Worm (Caenorhabditis elegans) whole organism, late embryonic: ENCODE results near the gene gos-28.

Experiments
- C08G9.2 ChIP-seq: sonication (generic microtip); optimal IDR thresholded peaks from 2 replicates; lab custom pipeline; 2016; ENCODE audit warnings: mild to moderate bottlenecking, missing genetic modification characterization, moderate library complexity, missing compliant biosample characterization
- lim-6 ChIP-seq: sonication (generic microtip); optimal IDR thresholded peaks from 2 replicates; lab custom pipeline; 2016; ENCODE audit warnings: missing genetic modification characterization, missing compliant biosample characterization
- lin-11 ChIP-seq: fragments of 200-800 bp; sonication (Bioruptor generic); optimal IDR thresholded peaks from 2 replicates; lab custom pipeline; 2018; ENCODE audit warnings: mild to moderate bottlenecking, missing genetic modification characterization, missing compliant biosample characterization
- odd-2 ChIP-seq: sonication (generic microtip); optimal IDR thresholded peaks from 2 replicates; lab custom pipeline; 2017; ENCODE audit warnings: antibody characterized with exemption, mild to moderate bottlenecking, missing genetic modification characterization, missing compliant biosample characterization
- pag-3 ChIP-seq: sonication (generic microtip); optimal IDR thresholded peaks from 2 replicates; lab custom pipeline; 2016; ENCODE audit warnings: missing compliant biosample characterization, missing genetic modification characterization, borderline replicate concordance
- sox-4 ChIP-seq: sonication (generic microtip); optimal IDR thresholded peaks from 2 replicates; lab custom pipeline; 2017; ENCODE audit warnings: mild to moderate bottlenecking, missing genetic modification characterization, inconsistent platforms, missing compliant biosample characterization
- syd-9 ChIP-seq: sonication (generic microtip); optimal IDR thresholded peaks from 2 replicates; lab custom pipeline; 2016; ENCODE audit warnings: mild to moderate bottlenecking, missing genetic modification characterization, moderate library complexity, missing compliant biosample characterization

ce11 chrIII:7357356-7357755 lies 8.4 kb upstream of the gos-28 start, which contains the start of gene F08F8.10:
- TF ChIP-seq C08G9.2 (tag; lab: Kevin White, UChicago) (no peak), lim-6 (tag; lab: Kevin White, UChicago) (no peak), sox-4 (tag; lab: Kevin White, UChicago) (no peak), pag-3 (tag; lab: Kevin White, UChicago) (no peak), odd-2 (no peak), lin-11 (tag; lab: Kevin White, UChicago) (no peak), syd-9 (tag; lab: Kevin White, UChicago) (no peak)
